Worm (Caenorhabditis elegans): ENCODE measurements around the gene pes-4.

- TF ChIP-seq ztf-23 (GFP tag; IDR thresholded peaks at IDR 0.05) = no peak
- no peak for TF ChIP-seq T22C8.4 (GFP tag; IDR thresholded peaks at IDR 0.05)
- no peak for TF ChIP-seq tab-1 (GFP tag; IDR thresholded peaks at IDR 0.05)
- TF ChIP-seq flt-1 (GFP tag; IDR thresholded peaks at IDR 0.05) = no peak
- no peak for TF ChIP-seq ref-1 (GFP tag; conservative IDR thresholded peaks at IDR 0.05)
- TF ChIP-seq klf-2 (GFP tag; conservative IDR thresholded peaks at IDR 0.05) = no peak
- no peak for TF ChIP-seq med-1 (GFP tag; optimal IDR thresholded peaks at IDR 0.05; ENCODE audit: insufficient read depth)
Observed at ce11 chrIII:1173331-1173730, 56.7 kb downstream of the pes-4 start.

Data from whole organism, midembryonic.